Fruit fly (Drosophila melanogaster): ENCODE measurements around the gene CG9135.
A peak's percentile ranks its signal among the peaks of the same experiment; 100 is the strongest.

CG9135 gene

DNA sequence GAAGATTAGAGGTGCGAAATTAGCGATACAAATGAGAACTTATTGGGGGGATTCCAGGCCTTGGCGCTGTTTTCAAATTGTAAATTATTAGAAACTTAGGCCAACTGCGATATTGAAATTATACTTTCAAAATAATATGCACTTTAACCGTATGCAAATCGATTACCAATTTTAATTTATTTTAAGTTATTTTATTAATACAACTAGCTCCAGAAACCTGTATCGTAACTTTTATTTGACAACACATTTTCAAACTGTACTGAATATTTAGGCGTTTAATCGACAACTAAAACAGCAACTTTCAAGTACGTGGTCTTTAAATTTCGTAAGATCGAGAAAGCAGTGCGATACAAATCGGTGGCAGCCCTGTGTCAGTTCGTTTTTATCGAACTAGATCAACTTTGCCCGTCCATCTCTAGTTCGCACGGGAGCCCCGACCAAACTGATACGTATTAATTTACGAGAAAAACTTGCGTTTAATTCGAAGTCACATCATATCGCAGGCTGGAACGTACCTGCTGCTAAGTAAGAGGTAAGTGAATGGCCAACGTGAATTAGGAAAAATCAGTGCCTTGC is 20.1 kb downstream of the CG9135 start, which contains the start of the genes CG9154 and Kr-h2 (continued):
- no peak for TF ChIP-seq Bteb2 (GFP tag; optimal IDR thresholded peaks at IDR 0.05)
- TF ChIP-seq D (optimal IDR thresholded peaks at IDR 0.05), result no peak
- no peak for TF ChIP-seq D (GFP tag; optimal IDR thresholded peaks at IDR 0.05)
- peak; percentile 57 for TF ChIP-seq CG34224 (GFP tag; IDR thresholded peaks at IDR 0.05; ENCODE audit: partially characterized antibody)
- peak; percentile 56 for TF ChIP-seq CG34376 (GFP tag; optimal IDR thresholded peaks at IDR 0.05)
- peak; percentile 29 for TF ChIP-seq CG12299 (tag; optimal IDR thresholded peaks at IDR 0.05)
- no peak for TF ChIP-seq CG17328 (GFP tag; IDR thresholded peaks at IDR 0.05)
- no peak for TF ChIP-seq corto (GFP tag; optimal IDR thresholded peaks at IDR 0.05)
- TF ChIP-seq esg (GFP tag; conservative IDR thresholded peaks at IDR 0.05), result no peak
- no peak for TF ChIP-seq Rx (GFP tag; IDR thresholded peaks at IDR 0.05)
- no peak for TF ChIP-seq Nf-YB (GFP tag; optimal IDR thresholded peaks at IDR 0.05)
- no peak for TF ChIP-seq p53 (GFP tag; optimal IDR thresholded peaks at IDR 0.05)
- TF ChIP-seq CG3281 (GFP tag; optimal IDR thresholded peaks at IDR 0.05), result no peak
- no peak for TF ChIP-seq CG1647 (GFP tag; optimal IDR thresholded peaks at IDR 0.05)
- TF ChIP-seq sisA (GFP tag; IDR thresholded peaks at IDR 0.05), result no peak
- TF ChIP-seq ERR (GFP tag; optimal IDR thresholded peaks at IDR 0.05), result no peak
- no peak for TF ChIP-seq CG6854 (GFP tag; optimal IDR thresholded peaks at IDR 0.05)
- no peak for TF ChIP-seq lmd (GFP tag; IDR thresholded peaks at IDR 0.05)
- TF ChIP-seq zf30C (GFP tag; optimal IDR thresholded peaks at IDR 0.05), result no peak
- no peak for TF ChIP-seq da (GFP tag; optimal IDR thresholded peaks at IDR 0.05)
- TF ChIP-seq bsh (GFP tag; optimal IDR thresholded peaks at IDR 0.05), result peak in 1 of 2 experiments; percentile 17
- no peak for TF ChIP-seq emc (GFP tag; optimal IDR thresholded peaks at IDR 0.05)
- TF ChIP-seq Hr51 (GFP tag; optimal IDR thresholded peaks at IDR 0.05), result peak in 1 of 2 experiments; percentile 3
- TF ChIP-seq pum (GFP tag; optimal IDR thresholded peaks at IDR 0.05), result peak; percentile 15
- peak in 1 of 3 experiments; percentile 25 for TF ChIP-seq lola (GFP tag; optimal IDR thresholded peaks at IDR 0.05)
- TF ChIP-seq CG10979 (tag; optimal IDR thresholded peaks at IDR 0.05), result no peak
- no peak for TF ChIP-seq wdn (GFP tag; IDR thresholded peaks at IDR 0.05)
- peak; percentile 43; the same call in 1 of the 2 replicates for TF ChIP-seq CG31441 (GFP tag; IDR thresholded peaks at IDR 0.05)
- peak; percentile 62 for TF ChIP-seq CG10543 (GFP tag; optimal IDR thresholded peaks at IDR 0.05)
- no peak for TF ChIP-seq CG4404 (GFP tag; IDR thresholded peaks at IDR 0.05)
- TF ChIP-seq stwl (tag; optimal IDR thresholded peaks at IDR 0.05), result peak; percentile 65
- peak; percentile 83 for TF ChIP-seq Lhr (GFP tag; optimal IDR thresholded peaks at IDR 0.05)
- peak; percentile 56 for TF ChIP-seq NfI (GFP tag; optimal IDR thresholded peaks at IDR 0.05)
- TF ChIP-seq Opbp (GFP tag; IDR thresholded peaks at IDR 0.05; ENCODE audit: partially characterized antibody), result peak; percentile 77
- peak in 1 of 2 experiments; percentile 12 for TF ChIP-seq crp (GFP tag; optimal IDR thresholded peaks at IDR 0.05)
- TF ChIP-seq Mrtf (GFP tag; IDR thresholded peaks at IDR 0.05), result no peak
- TF ChIP-seq CG10267 (tag; optimal IDR thresholded peaks at IDR 0.05), result peak; percentile 57
- TF ChIP-seq Abd-B (GFP tag; optimal IDR thresholded peaks at IDR 0.05), result peak; percentile 37
- no peak for TF ChIP-seq chif (GFP tag; optimal IDR thresholded peaks at IDR 0.05)
- TF ChIP-seq sens-2 (GFP tag; IDR thresholded peaks at IDR 0.05), result no peak
- TF ChIP-seq Ravus (GFP tag; IDR thresholded peaks at IDR 0.05), result no peak
- no peak for TF ChIP-seq CG14441 (GFP tag; IDR thresholded peaks at IDR 0.05)
- no peak for TF ChIP-seq btn (GFP tag; optimal IDR thresholded peaks at IDR 0.05)
- TF ChIP-seq CG9727 (GFP tag; optimal IDR thresholded peaks at IDR 0.05), result peak; percentile 39
- no peak for TF ChIP-seq stc (GFP tag; IDR thresholded peaks at IDR 0.05)
- 0 out of 2 replicates have a peak, but pooled peaks have one; percentile 18 for TF ChIP-seq ssp (GFP tag; IDR thresholded peaks at IDR 0.05)
- no peak for TF ChIP-seq fd96Cb (tag; optimal IDR thresholded peaks at IDR 0.05)
- TF ChIP-seq B-H2 (GFP tag; optimal IDR thresholded peaks at IDR 0.05), result peak; percentile 48
- no peak for TF ChIP-seq ash1 (GFP tag; optimal IDR thresholded peaks at IDR 0.05)
- no peak for TF ChIP-seq CG10274 (GFP tag; optimal IDR thresholded peaks at IDR 0.05)
